Fruit fly (Drosophila melanogaster) whole organism, embryonic: ENCODE measurements around the gene Tcs6.
A peak's percentile ranks its signal among the peaks of the same experiment; 100 is the strongest.

ENCODE experiments used
- BtbVII ChIP-seq: fragments of 200-800 bp; sonication (Bioruptor generic); optimal IDR thresholded peaks from 3 replicates; lab custom pipeline; 2017; ENCODE audit warnings: missing biosample characterization, mild to moderate bottlenecking, missing genetic modification characterization
- CG11085 ChIP-seq: fragments of 200-800 bp; sonication (Bioruptor generic); IDR thresholded peaks from 2 replicates; pipeline ENCODE4 v1.3.6; 2022; ENCODE audit warnings: missing biosample characterization, missing genetic modification characterization
- CG11560 ChIP-seq: fragments of 200-800 bp; sonication (Bioruptor generic); IDR thresholded peaks from 3 replicates; pipeline ENCODE4 v1.3.6; 2022; ENCODE audit warnings: missing biosample characterization, missing genetic modification characterization
- CG11723 ChIP-seq: fragments of 200-800 bp; sonication (Bioruptor generic); optimal IDR thresholded peaks from 2 replicates; lab custom pipeline; 2017; ENCODE audit warnings: missing biosample characterization, mild to moderate bottlenecking, missing genetic modification characterization
- CG12744 ChIP-seq: fragments of 200-800 bp; sonication (Bioruptor generic); optimal IDR thresholded peaks from 2 replicates; lab custom pipeline; 2016; ENCODE audit warnings: missing biosample characterization, missing genetic modification characterization
- CG13287 ChIP-seq: fragments of 200-800 bp; sonication (Bioruptor generic); IDR thresholded peaks from 2 replicates; pipeline ENCODE4 v1.3.6; 2022; ENCODE audit warnings: missing biosample characterization, missing genetic modification characterization; ENCODE audit not compliant: partially characterized antibody
- CG15011 ChIP-seq: fragments of 200-800 bp; sonication (Bioruptor generic); optimal IDR thresholded peaks from 3 replicates; lab custom pipeline; 2018; ENCODE audit warnings: missing biosample characterization, mild to moderate bottlenecking, missing genetic modification characterization
- CG16813 ChIP-seq: fragments of 200-800 bp; sonication (Bioruptor generic); IDR thresholded peaks from 3 replicates; pipeline ENCODE4 v1.3.6; 2022; ENCODE audit warnings: missing biosample characterization, missing genetic modification characterization; ENCODE audit not compliant: partially characterized antibody
- CG17802 ChIP-seq: fragments of 200-800 bp; sonication (Bioruptor generic); optimal IDR thresholded peaks from 2 replicates; lab custom pipeline; 2018; ENCODE audit warnings: missing biosample characterization, mild to moderate bottlenecking, missing genetic modification characterization, moderate library complexity
- CG17912 ChIP-seq: fragments of 200-800 bp; sonication (Bioruptor generic); optimal IDR thresholded peaks from 2 replicates; lab custom pipeline; 2018; ENCODE audit warnings: missing biosample characterization, mild to moderate bottlenecking, missing genetic modification characterization
- CG18619 ChIP-seq: fragments of 200-800 bp; sonication (Bioruptor generic); optimal IDR thresholded peaks from 3 replicates; lab custom pipeline; 2017; ENCODE audit warnings: missing biosample characterization, mild to moderate bottlenecking, missing genetic modification characterization
- CG32532 ChIP-seq: fragments of 200-800 bp; sonication (Bioruptor generic); IDR thresholded peaks from 2 replicates; pipeline ENCODE4 v1.3.6; 2022; ENCODE audit warnings: missing biosample characterization, missing genetic modification characterization
- CG3281 ChIP-seq: fragments of 200-800 bp; sonication (Bioruptor generic); optimal IDR thresholded peaks from 3 replicates; lab custom pipeline; 2017; ENCODE audit warnings: missing biosample characterization, mild to moderate bottlenecking, missing genetic modification characterization
- CG34422 ChIP-seq: fragments of 200-800 bp; sonication (Bioruptor generic); IDR thresholded peaks from 3 replicates; pipeline ENCODE4 v1.3.6; 2022; ENCODE audit warnings: missing biosample characterization, missing genetic modification characterization
- CG3726 ChIP-seq: fragments of 200-800 bp; sonication (Bioruptor generic); IDR thresholded peaks from 3 replicates; pipeline ENCODE4, ENCODE4 v1.3.6; 2022; ENCODE audit warnings: missing biosample characterization, missing genetic modification characterization
- CG4282 ChIP-seq: fragments of 200-800 bp; sonication (Bioruptor generic); optimal IDR thresholded peaks from 2 replicates; lab custom pipeline; 2016; ENCODE audit warnings: missing biosample characterization, missing genetic modification characterization
- CG4404 ChIP-seq: fragments of 200-800 bp; sonication (Bioruptor generic); IDR thresholded peaks from 2 replicates; pipeline ENCODE4 v1.3.6; 2022; ENCODE audit warnings: missing biosample characterization, missing genetic modification characterization
- CG6654 ChIP-seq: fragments of 200-800 bp; sonication (Bioruptor generic); optimal IDR thresholded peaks from 2 replicates; lab custom pipeline; 2017; ENCODE audit warnings: missing biosample characterization, mild to moderate bottlenecking, missing genetic modification characterization
- Dip3 ChIP-seq: fragments of 200-800 bp; sonication (Bioruptor generic); optimal IDR thresholded peaks from 3 replicates; lab custom pipeline; 2016; ENCODE audit warnings: missing biosample characterization, missing genetic modification characterization
- Doc2 ChIP-seq: fragments of 200-800 bp; sonication (Bioruptor generic); IDR thresholded peaks from 2 replicates; pipeline ENCODE4 v1.3.6; 2022; ENCODE audit warnings: missing biosample characterization, missing genetic modification characterization
- Drgx ChIP-seq: fragments of 200-800 bp; sonication (Bioruptor generic); IDR thresholded peaks from 2 replicates; pipeline ENCODE4 v1.3.6; 2022; ENCODE audit warnings: missing biosample characterization, missing genetic modification characterization
- Jarid2 ChIP-seq: fragments of 200-800 bp; sonication (Bioruptor generic); optimal IDR thresholded peaks from 3 replicates; lab custom pipeline; 2017; ENCODE audit warnings: mild to moderate bottlenecking, missing biosample characterization, missing genetic modification reagents, missing genetic modification characterization
- Lim3 ChIP-seq: fragments of 200-800 bp; sonication (Bioruptor generic); IDR thresholded peaks from 2 replicates; pipeline ENCODE4 v1.3.6; 2022; ENCODE audit warnings: missing biosample characterization, missing genetic modification characterization
- Max ChIP-seq: fragments of 200-800 bp; sonication (Bioruptor generic); optimal IDR thresholded peaks from 2 replicates; lab custom pipeline; 2016; ENCODE audit warnings: missing biosample characterization, mild to moderate bottlenecking, missing genetic modification characterization
- Meics ChIP-seq: fragments of 200-800 bp; sonication (Bioruptor generic); optimal IDR thresholded peaks from 2 replicates; lab custom pipeline; 2017; ENCODE audit warnings: missing biosample characterization, mild to moderate bottlenecking, missing genetic modification characterization
- Mes4 ChIP-seq: fragments of 200-800 bp; sonication (Bioruptor generic); optimal IDR thresholded peaks from 2 replicates; lab custom pipeline; 2016; ENCODE audit warnings: missing biosample characterization, missing genetic modification characterization
- Rfx ChIP-seq: fragments of 200-800 bp; sonication (Bioruptor generic); IDR thresholded peaks from 2 replicates; pipeline ENCODE4 v1.3.6; 2022; ENCODE audit warnings: missing biosample characterization, missing genetic modification characterization
- Sox100B ChIP-seq: fragments of 200-800 bp; sonication (Bioruptor generic); optimal IDR thresholded peaks from 3 replicates; lab custom pipeline; 2018; ENCODE audit warnings: missing biosample characterization, mild to moderate bottlenecking, missing genetic modification characterization
- Sox102F ChIP-seq: fragments of 200-800 bp; sonication (Bioruptor generic); optimal IDR thresholded peaks from 2 replicates; lab custom pipeline; 2018; ENCODE audit warnings: missing biosample characterization, mild to moderate bottlenecking, missing genetic modification characterization, moderate library complexity
- Stat92E ChIP-seq, 3 experiments: fragments of >200 bp in 2 of 3; fragments of 200-800 bp in 1 of 3; sonication (Bioruptor generic) in 1 of 3; optimal IDR thresholded peaks; 2 replicates each; lab custom pipeline; 2017 to 2019; ENCODE audit warnings: missing biosample characterization in 3 of 3, missing genetic modification characterization in 3 of 3, mild to moderate bottlenecking in 1 of 3, moderate library complexity in 1 of 3
- Usf ChIP-seq: fragments of 200-800 bp; sonication (Bioruptor generic); optimal IDR thresholded peaks from 2 replicates; lab custom pipeline; 2017; ENCODE audit warnings: missing genotype, missing biosample characterization, missing genetic modification characterization
- bbx ChIP-seq: fragments of 200-800 bp; sonication (Bioruptor generic); IDR thresholded peaks from 2 replicates; pipeline ENCODE4 v1.3.6; 2022; ENCODE audit warnings: missing biosample characterization, missing genetic modification characterization; ENCODE audit not compliant: partially characterized antibody
- chinmo ChIP-seq: fragments of 200-800 bp; sonication (Bioruptor generic); IDR thresholded peaks from 4 replicates; pipeline ENCODE4 v1.3.6; 2022; ENCODE audit warnings: missing biosample characterization, missing genetic modification characterization; ENCODE audit not compliant: partially characterized antibody
- chm ChIP-seq: fragments of 200-800 bp; sonication (Bioruptor generic); IDR thresholded peaks from 2 replicates; pipeline ENCODE4 v1.3.6; 2022; ENCODE audit warnings: missing biosample characterization, missing genetic modification characterization
- dmrt99B ChIP-seq: fragments of 200-800 bp; sonication (Bioruptor generic); optimal IDR thresholded peaks from 2 replicates; lab custom pipeline; 2018; ENCODE audit warnings: missing biosample characterization, mild to moderate bottlenecking, missing genetic modification characterization, moderate library complexity
- dpn ChIP-seq, 2 experiments: fragments of 200-800 bp; sonication (Bioruptor generic); optimal IDR thresholded peaks; 3 replicates each; lab custom pipeline; 2016; ENCODE audit warnings: missing biosample characterization in 2 of 2, missing genetic modification characterization in 2 of 2
- ewg ChIP-seq: fragments of 200-800 bp; sonication (Bioruptor generic); optimal IDR thresholded peaks from 3 replicates; lab custom pipeline; 2017; ENCODE audit warnings: mild to moderate bottlenecking, missing biosample characterization, missing genetic modification reagents, missing genetic modification characterization
- eyg ChIP-seq: fragments of 200-800 bp; sonication (Bioruptor generic); optimal IDR thresholded peaks from 3 replicates; lab custom pipeline; 2016; ENCODE audit warnings: missing biosample characterization, missing genetic modification characterization
- gt ChIP-seq: fragments of 200-800 bp; sonication (Bioruptor generic); IDR thresholded peaks from 2 replicates; pipeline ENCODE4 v1.3.6; 2022; ENCODE audit warnings: missing biosample characterization, missing genetic modification characterization
- mam ChIP-seq: fragments of 200-800 bp; sonication (Bioruptor generic); optimal IDR thresholded peaks from 3 replicates; lab custom pipeline; 2016; ENCODE audit warnings: missing biosample characterization, missing genetic modification characterization
- mirr ChIP-seq: fragments of 200-800 bp; sonication (Bioruptor generic); optimal IDR thresholded peaks from 3 replicates; lab custom pipeline; 2018; ENCODE audit warnings: missing biosample characterization, mild to moderate bottlenecking, missing genetic modification characterization
- oc ChIP-seq: fragments of 200-800 bp; sonication (Bioruptor generic); optimal IDR thresholded peaks from 2 replicates; lab custom pipeline; 2018; ENCODE audit warnings: missing biosample characterization, mild to moderate bottlenecking, missing genetic modification characterization, moderate library complexity
- pros ChIP-seq: fragments of 200-800 bp; sonication (Bioruptor generic); optimal IDR thresholded peaks from 3 replicates; lab custom pipeline; 2019; ENCODE audit warnings: missing biosample characterization, mild to moderate bottlenecking, missing genetic modification characterization, moderate library complexity
- psq ChIP-seq: fragments of 200-800 bp; sonication (Bioruptor generic); optimal IDR thresholded peaks from 2 replicates; lab custom pipeline; 2017; ENCODE audit warnings: missing biosample characterization, missing genetic modification characterization
- ranshi ChIP-seq: fragments of 200-800 bp; sonication (Bioruptor generic); IDR thresholded peaks from 2 replicates; pipeline ENCODE4 v1.3.6; 2022; ENCODE audit warnings: missing biosample characterization, missing genetic modification characterization
- ro ChIP-seq: fragments of 200-800 bp; sonication (Bioruptor generic); IDR thresholded peaks from 2 replicates; pipeline ENCODE4 v1.3.6; 2022; ENCODE audit warnings: missing biosample characterization, missing genetic modification characterization
- seq ChIP-seq: fragments of 200-800 bp; sonication (Bioruptor generic); IDR thresholded peaks from 2 replicates; pipeline ENCODE4 v1.3.6; 2022; ENCODE audit warnings: missing biosample characterization, missing genetic modification characterization
- trh ChIP-seq: fragments of 200-800 bp; sonication (Bioruptor generic); optimal IDR thresholded peaks from 2 replicates; lab custom pipeline; 2016; ENCODE audit warnings: missing biosample characterization, missing genetic modification characterization

Gene Tcs6

dm6 chr3R:26021195-26021914, 36.7 kb downstream of the Tcs6 start (continued):
- TF ChIP-seq CG13287: no peak
- TF ChIP-seq Lim3 (GFP tag; lab: Robert Waterston, UW): peak; percentile 56; the same call in 1 of the 2 replicates
- peak; percentile 91 for TF ChIP-seq trh (GFP tag; lab: Kevin White, UChicago)
- peak; percentile 93 for TF ChIP-seq CG15011 (GFP tag; lab: Kevin White, UChicago)
- TF ChIP-seq Max (GFP tag; lab: Kevin White, UChicago): peak; percentile 86
- TF ChIP-seq chinmo (GFP tag; lab: Robert Waterston, UW): peak; percentile 85; the same call in 2 of the 4 replicates
- TF ChIP-seq CG12744 (GFP tag; lab: Kevin White, UChicago): peak; percentile 86
- peak; percentile 53; the same call in 1 of the 2 replicates for TF ChIP-seq Drgx (GFP tag; lab: Robert Waterston, UW)
- TF ChIP-seq gt (GFP tag; lab: Robert Waterston, UW): peak; percentile 39; the same call in 1 of the 2 replicates
- peak; percentile 97 for TF ChIP-seq CG18619 (GFP tag; lab: Kevin White, UChicago)
- TF ChIP-seq mam (GFP tag; lab: Kevin White, UChicago): peak; percentile 86
- peak; percentile 57 for TF ChIP-seq CG17802 (tag; lab: Kevin White, UChicago)
- TF ChIP-seq seq (GFP tag; lab: Robert Waterston, UW): peak; percentile 80
- peak; percentile 87 for TF ChIP-seq dpn (GFP tag; optimal IDR thresholded peaks at IDR 0.05; lab: Kevin White, UChicago)
- peak; percentile 69 for TF ChIP-seq oc (tag; lab: Kevin White, UChicago)
- peak; percentile 77; the same call in 2 of the 3 replicates for TF ChIP-seq CG11560 (tag; lab: Robert Waterston, UW)
- TF ChIP-seq CG6654 (GFP tag; lab: Kevin White, UChicago): peak; percentile 89
- peak; percentile 30 for TF ChIP-seq CG4282 (GFP tag; lab: Kevin White, UChicago)
- peak; percentile 79; the same call in 2 of the 3 replicates for TF ChIP-seq CG34422 (GFP tag; lab: Robert Waterston, UW)
- peak; percentile 84 for TF ChIP-seq Rfx (GFP tag; lab: Robert Waterston, UW)
- TF ChIP-seq Dip3 (GFP tag; lab: Kevin White, UChicago): peak; percentile 54
- TF ChIP-seq dmrt99B (tag; lab: Kevin White, UChicago): peak; percentile 97
- TF ChIP-seq chm (GFP tag; lab: Robert Waterston, UW): no peak
- no peak for TF ChIP-seq CG16813 (GFP tag; lab: Robert Waterston, UW)
- TF ChIP-seq CG4404 (GFP tag; lab: Robert Waterston, UW): peak; percentile 86
- TF ChIP-seq bbx (GFP tag; lab: Robert Waterston, UW): 0 out of 2 replicates have a peak, but pooled peaks have one; percentile 35
- peak; percentile 54 for TF ChIP-seq CG11085 (GFP tag; lab: Robert Waterston, UW)
- peak; percentile 88 for TF ChIP-seq Mes4
- peak; percentile 50 for TF ChIP-seq eyg (GFP tag; lab: Kevin White, UChicago)
- peak; percentile 75 for TF ChIP-seq psq (GFP tag; lab: Kevin White, UChicago)
- peak; percentile 73; the same call in 1 of the 2 replicates for TF ChIP-seq ro (GFP tag; lab: Robert Waterston, UW)
- TF ChIP-seq ewg: peak; percentile 88
- TF ChIP-seq CG17912: peak; percentile 57
- TF ChIP-seq Meics: peak; percentile 95
- peak; percentile 81; the same call in 1 of the 2 replicates for TF ChIP-seq ranshi (GFP tag; lab: Robert Waterston, UW)
- TF ChIP-seq Stat92E (GFP tag; optimal IDR thresholded peaks at IDR 0.05; lab: Kevin White, UChicago): peak in 1 of 3 experiments; percentile 81
- TF ChIP-seq Doc2: peak; percentile 73
- TF ChIP-seq Sox102F (GFP tag; lab: Kevin White, UChicago): peak; percentile 95
- peak; percentile 82 for TF ChIP-seq CG32532 (GFP tag; lab: Robert Waterston, UW)
- peak; percentile 99 for TF ChIP-seq Sox100B (GFP tag; lab: Kevin White, UChicago)
- TF ChIP-seq CG11723 (GFP tag; lab: Kevin White, UChicago): peak; percentile 95
- peak; percentile 93 for TF ChIP-seq BtbVII (GFP tag; lab: Kevin White, UChicago)
- TF ChIP-seq CG3281 (GFP tag; lab: Kevin White, UChicago): peak; percentile 93
- TF ChIP-seq mirr (GFP tag; lab: Kevin White, UChicago): no peak
- peak; percentile 74 for TF ChIP-seq Jarid2
- peak; percentile 74 for TF ChIP-seq pros (GFP tag; lab: Kevin White, UChicago)
- TF ChIP-seq Usf (GFP tag; lab: Kevin White, UChicago): peak; percentile 96
- peak; percentile 71; the same call in 2 of the 3 replicates for TF ChIP-seq CG3726
